Fruit fly (Drosophila melanogaster) whole organism, embryonic: Measurements from ENCODE around the gene CG17267.
A peak's percentile ranks its signal among the peaks of the same experiment; 100 is the strongest.

ENCODE experiments used
- Adf1 ChIP-seq: fragments of 200-800 bp; sonication (Bioruptor generic); IDR thresholded peaks from 2 replicates; pipeline ENCODE4 v1.3.6; 2022; ENCODE audit warnings: missing biosample characterization, missing genetic modification characterization
- Asciz ChIP-seq: fragments of 200-800 bp; sonication (Bioruptor generic); optimal IDR thresholded peaks from 2 replicates; lab custom pipeline; 2017; ENCODE audit warnings: missing biosample characterization, mild to moderate bottlenecking, missing genetic modification characterization, missing genetic modification reagents
- BEAF-32 ChIP-seq: fragments of 200-800 bp; sonication (Bioruptor generic); optimal IDR thresholded peaks from 3 replicates; lab custom pipeline; 2017; ENCODE audit warnings: missing biosample characterization, missing genetic modification characterization, mild to moderate bottlenecking, moderate library complexity, missing genetic modification reagents
- CG10979 ChIP-seq: fragments of 200-800 bp; sonication (Bioruptor generic); optimal IDR thresholded peaks from 2 replicates; lab custom pipeline; 2018; ENCODE audit warnings: missing biosample characterization, mild to moderate bottlenecking, missing genetic modification characterization, moderate library complexity
- CG11398 ChIP-seq: fragments of 200-800 bp; sonication (Bioruptor generic); optimal IDR thresholded peaks from 2 replicates; lab custom pipeline; 2016; ENCODE audit warnings: missing biosample characterization, missing genetic modification characterization
- CG11696 ChIP-seq: fragments of 200-800 bp; sonication (Bioruptor generic); IDR thresholded peaks from 2 replicates; pipeline ENCODE4 v1.3.6; 2022; ENCODE audit warnings: missing biosample characterization, missing genetic modification characterization
- CG12299 ChIP-seq: fragments of 200-800 bp; sonication (Bioruptor generic); optimal IDR thresholded peaks from 2 replicates; lab custom pipeline; 2018; ENCODE audit warnings: missing biosample characterization, mild to moderate bottlenecking, missing genetic modification characterization
- CG13775 ChIP-seq: fragments of 200-800 bp; sonication (Bioruptor generic); optimal IDR thresholded peaks from 3 replicates; lab custom pipeline; 2017; ENCODE audit warnings: missing biosample characterization, mild to moderate bottlenecking, missing genetic modification characterization
- CG14860 ChIP-seq: fragments of 200-800 bp; sonication (Bioruptor generic); IDR thresholded peaks from 3 replicates; pipeline ENCODE4 v1.3.6; 2022; ENCODE audit warnings: missing biosample characterization, missing genetic modification characterization; ENCODE audit not compliant: partially characterized antibody
- CG16779 ChIP-seq: fragments of 200-800 bp; sonication (Bioruptor generic); IDR thresholded peaks from 2 replicates; pipeline ENCODE4 v1.3.6; 2022; ENCODE audit warnings: missing biosample characterization, missing genetic modification characterization
- CG2712 ChIP-seq: fragments of 200-800 bp; optimal IDR thresholded peaks from 3 replicates; lab custom pipeline; 2019; ENCODE audit warnings: missing biosample characterization, mild to moderate bottlenecking, missing genetic modification characterization, moderate library complexity
- CG2889 ChIP-seq: fragments of 200-800 bp; sonication (Bioruptor generic); IDR thresholded peaks from 3 replicates; pipeline ENCODE4 v1.3.6; 2022; ENCODE audit warnings: missing biosample characterization, missing genetic modification characterization
- CG3726 ChIP-seq: fragments of 200-800 bp; sonication (Bioruptor generic); IDR thresholded peaks from 3 replicates; pipeline ENCODE4, ENCODE4 v1.3.6; 2022; ENCODE audit warnings: missing biosample characterization, missing genetic modification characterization
- CG7839 ChIP-seq: fragments of 200-800 bp; sonication (Bioruptor generic); optimal IDR thresholded peaks from 3 replicates; lab custom pipeline; 2018; ENCODE audit warnings: missing biosample characterization, mild to moderate bottlenecking, missing genetic modification characterization, moderate library complexity
- CG8359 ChIP-seq: fragments of 200-800 bp; sonication (Bioruptor generic); optimal IDR thresholded peaks from 2 replicates; lab custom pipeline; 2017; ENCODE audit warnings: missing biosample characterization, mild to moderate bottlenecking, missing genetic modification characterization, borderline replicate concordance
- Deaf1 ChIP-seq: fragments of 200-800 bp; optimal IDR thresholded peaks from 3 replicates; lab custom pipeline; 2019; ENCODE audit warnings: missing biosample characterization, mild to moderate bottlenecking, missing genetic modification characterization, moderate library complexity
- Dll ChIP-seq: fragments of 200-800 bp; sonication (Bioruptor generic); IDR thresholded peaks from 4 replicates; pipeline ENCODE4 v1.3.6; 2022; ENCODE audit warnings: missing biosample characterization, missing genetic modification characterization; ENCODE audit not compliant: partially characterized antibody
- HHEX ChIP-seq: fragments of 200-800 bp; sonication (Bioruptor generic); optimal IDR thresholded peaks from 3 replicates; lab custom pipeline; 2017; ENCODE audit warnings: missing biosample characterization, mild to moderate bottlenecking, missing genetic modification characterization, missing genetic modification reagents
- HLH3B ChIP-seq: fragments of 200-800 bp; sonication (Bioruptor generic); IDR thresholded peaks from 2 replicates; pipeline ENCODE4 v1.3.6; 2022; ENCODE audit warnings: missing biosample characterization, missing genetic modification characterization
- Hey ChIP-seq: fragments of 200-800 bp; sonication (Bioruptor generic); optimal IDR thresholded peaks from 3 replicates; lab custom pipeline; 2018; ENCODE audit warnings: missing biosample characterization, mild to moderate bottlenecking, missing genetic modification characterization
- HmgZ ChIP-seq: fragments of 200-800 bp; sonication (Bioruptor generic); optimal IDR thresholded peaks from 2 replicates; lab custom pipeline; 2018; ENCODE audit warnings: missing biosample characterization, mild to moderate bottlenecking, missing genetic modification characterization
- Hr78 ChIP-seq, 2 experiments: fragments of 200-800 bp in 1 of 2; fragments of >200 bp in 1 of 2; sonication (Bioruptor generic) in 1 of 2; optimal IDR thresholded peaks; 2 replicates each; lab custom pipeline; 2017 to 2019; ENCODE audit warnings: missing biosample characterization in 2 of 2, missing genetic modification characterization in 2 of 2, mild to moderate bottlenecking in 1 of 2, moderate library complexity in 1 of 2
- Lpt ChIP-seq: fragments of >200 bp; optimal IDR thresholded peaks from 2 replicates; lab custom pipeline; 2018; ENCODE audit warnings: missing biosample characterization, missing genetic modification characterization
- MESR4 ChIP-seq: fragments of 200-800 bp; sonication (Bioruptor generic); optimal IDR thresholded peaks from 2 replicates; lab custom pipeline; 2018; ENCODE audit warnings: missing biosample characterization, mild to moderate bottlenecking, missing genetic modification characterization, moderate library complexity
- NC2α ChIP-seq: fragments of 200-800 bp; sonication (Bioruptor generic); optimal IDR thresholded peaks from 2 replicates; lab custom pipeline; 2016; ENCODE audit warnings: missing biosample characterization, missing genetic modification characterization
- NFAT ChIP-seq: fragments of 200-800 bp; sonication (Bioruptor generic); IDR thresholded peaks from 2 replicates; pipeline ENCODE4 v1.3.6; 2022; ENCODE audit warnings: missing biosample characterization, missing genetic modification characterization
- Sry-β ChIP-seq: fragments of 200-800 bp; sonication (Bioruptor generic); optimal IDR thresholded peaks from 2 replicates; lab custom pipeline; 2018; ENCODE audit warnings: missing biosample characterization, mild to moderate bottlenecking, missing genetic modification characterization, moderate library complexity
- Tbp ChIP-seq: fragments of >200 bp; optimal IDR thresholded peaks from 2 replicates; lab custom pipeline; 2018; ENCODE audit warnings: missing biosample characterization, missing genetic modification characterization
- Trl ChIP-seq, 3 experiments: fragments of >200 bp in 2 of 3; fragments of 200-800 bp in 1 of 3; sonication (Bioruptor generic) in 1 of 3; optimal IDR thresholded peaks; 2 replicates in 1 of 3; 3 replicates in 2 of 3; lab custom pipeline; 2016 to 2017; ENCODE audit warnings: missing biosample characterization in 1 of 3, missing genetic modification characterization in 1 of 3
- abd-A ChIP-seq: fragments of 200-800 bp; sonication (Bioruptor generic); optimal IDR thresholded peaks from 3 replicates; lab custom pipeline; 2019; ENCODE audit warnings: missing biosample characterization, mild to moderate bottlenecking, missing genetic modification characterization, moderate library complexity
- danr ChIP-seq: fragments of 200-800 bp; sonication (Bioruptor generic); IDR thresholded peaks from 2 replicates; pipeline ENCODE4 v1.3.6; 2022; ENCODE audit warnings: missing biosample characterization, missing genetic modification characterization
- fd96Cb ChIP-seq: fragments of 200-800 bp; sonication (Bioruptor generic); optimal IDR thresholded peaks from 2 replicates; lab custom pipeline; 2018; ENCODE audit warnings: missing biosample characterization, mild to moderate bottlenecking, missing genetic modification characterization, moderate library complexity
- gcm ChIP-seq: fragments of 200-800 bp; sonication (Bioruptor generic); optimal IDR thresholded peaks from 2 replicates; lab custom pipeline; 2019; ENCODE audit warnings: missing biosample characterization, mild to moderate bottlenecking, missing genetic modification characterization, moderate library complexity
- gro ChIP-seq: fragments of 200-800 bp; sonication (Bioruptor generic); optimal IDR thresholded peaks from 2 replicates; lab custom pipeline; 2016; ENCODE audit warnings: missing biosample characterization, missing genetic modification characterization
- klu ChIP-seq: fragments of 200-800 bp; sonication (Bioruptor generic); IDR thresholded peaks from 2 replicates; pipeline ENCODE4 v1.3.6; 2022; ENCODE audit warnings: missing biosample characterization, missing genetic modification characterization
- kni ChIP-seq: fragments of 200-800 bp; sonication (Bioruptor generic); optimal IDR thresholded peaks from 3 replicates; lab custom pipeline; 2017; ENCODE audit warnings: mild to moderate bottlenecking, missing biosample characterization, missing genetic modification reagents, missing genetic modification characterization
- knrl ChIP-seq: fragments of 200-800 bp; sonication (Bioruptor generic); IDR thresholded peaks from 3 replicates; pipeline ENCODE4 v1.3.6; 2022; ENCODE audit warnings: missing biosample characterization, missing genetic modification characterization; ENCODE audit not compliant: partially characterized antibody
- lilli ChIP-seq: fragments of 200-800 bp; sonication (Bioruptor generic); optimal IDR thresholded peaks from 3 replicates; lab custom pipeline; 2016; ENCODE audit warnings: missing biosample characterization, missing genetic modification characterization
- lmd ChIP-seq: fragments of 200-800 bp; sonication (Bioruptor generic); IDR thresholded peaks from 2 replicates; pipeline ENCODE4 v1.3.6; 2022; ENCODE audit warnings: missing biosample characterization, missing genetic modification characterization
- luna ChIP-seq: fragments of 200-800 bp; sonication (Bioruptor generic); optimal IDR thresholded peaks from 2 replicates; lab custom pipeline; 2016; ENCODE audit warnings: missing biosample characterization, missing genetic modification characterization
- mam ChIP-seq: fragments of 200-800 bp; sonication (Bioruptor generic); optimal IDR thresholded peaks from 3 replicates; lab custom pipeline; 2016; ENCODE audit warnings: missing biosample characterization, missing genetic modification characterization
- pb ChIP-seq: fragments of 200-800 bp; sonication (Bioruptor generic); optimal IDR thresholded peaks from 3 replicates; lab custom pipeline; 2016; ENCODE audit warnings: missing biosample characterization, missing genetic modification characterization
- phol ChIP-seq: fragments of 200-800 bp; sonication (Bioruptor generic); optimal IDR thresholded peaks from 3 replicates; lab custom pipeline; 2018; ENCODE audit warnings: missing biosample characterization, mild to moderate bottlenecking, missing genetic modification characterization, moderate library complexity
- run ChIP-seq: fragments of 200-800 bp; sonication (Bioruptor generic); optimal IDR thresholded peaks from 3 replicates; lab custom pipeline; 2018; ENCODE audit warnings: missing biosample characterization, mild to moderate bottlenecking, missing genetic modification characterization
- scrt ChIP-seq: fragments of 200-800 bp; sonication (Bioruptor generic); optimal IDR thresholded peaks from 2 replicates; lab custom pipeline; 2018; ENCODE audit warnings: missing biosample characterization, mild to moderate bottlenecking, missing genetic modification characterization, moderate library complexity
- slou ChIP-seq: fragments of 200-800 bp; sonication (Bioruptor generic); optimal IDR thresholded peaks from 3 replicates; lab custom pipeline; 2016; ENCODE audit warnings: missing biosample characterization, missing genetic modification characterization
- slp2 ChIP-seq: fragments of 200-800 bp; sonication (Bioruptor generic); optimal IDR thresholded peaks from 2 replicates; lab custom pipeline; 2016; ENCODE audit warnings: missing biosample characterization, missing genetic modification characterization
- so ChIP-seq: fragments of 200-800 bp; sonication (Bioruptor generic); IDR thresholded peaks from 3 replicates; pipeline ENCODE4 v1.3.6; 2022; ENCODE audit warnings: missing biosample characterization, missing genetic modification characterization
- tup ChIP-seq: fragments of 200-800 bp; sonication (Bioruptor generic); optimal IDR thresholded peaks from 2 replicates; lab custom pipeline; 2016; ENCODE audit warnings: missing biosample characterization, mild to moderate bottlenecking, missing genetic modification characterization, moderate library complexity

CG17267 gene

dm6 chr3R:20739971-20740370 lies 1.1 kb upstream of the CG17267 start, which contains the start of gene CG42322:
CG42322 (plus strand) TSS chr3R:20740108.
- TF ChIP-seq abd-A, result peak; percentile 43
- TF ChIP-seq phol (tag; lab: Kevin White, UChicago), result no peak
- TF ChIP-seq CG7839 (tag; lab: Kevin White, UChicago), result no peak
- TF ChIP-seq Hr78 (GFP tag; optimal IDR thresholded peaks at IDR 0.05; lab: Kevin White, UChicago), result no peak
- TF ChIP-seq lilli, result no peak
- TF ChIP-seq CG16779 (GFP tag; lab: Robert Waterston, UW), result peak; percentile 64
- TF ChIP-seq scrt (GFP tag; lab: Kevin White, UChicago), result peak; percentile 56
- TF ChIP-seq run (tag; lab: Kevin White, UChicago), result no peak
- TF ChIP-seq Adf1 (GFP tag; lab: Robert Waterston, UW), result peak; percentile 49; the same call in 1 of the 2 replicates
- TF ChIP-seq HLH3B (GFP tag; lab: Robert Waterston, UW), result no peak
- no peak for TF ChIP-seq Hey (tag; lab: Kevin White, UChicago)
- no peak for TF ChIP-seq gcm (GFP tag; lab: Kevin White, UChicago)
- TF ChIP-seq Deaf1 (tag; lab: Kevin White, UChicago), result peak; percentile 65
- TF ChIP-seq Trl (optimal IDR thresholded peaks at IDR 0.05; lab: Kevin White, UChicago), result peak; percentile 34 to 60
- no peak for TF ChIP-seq Trl (GFP tag; optimal IDR thresholded peaks at IDR 0.05; lab: Kevin White, UChicago)
- no peak for TF ChIP-seq CG3726 (GFP tag; lab: Robert Waterston, UW)
- TF ChIP-seq, all 482 proteins: peak for 6

DNA sequence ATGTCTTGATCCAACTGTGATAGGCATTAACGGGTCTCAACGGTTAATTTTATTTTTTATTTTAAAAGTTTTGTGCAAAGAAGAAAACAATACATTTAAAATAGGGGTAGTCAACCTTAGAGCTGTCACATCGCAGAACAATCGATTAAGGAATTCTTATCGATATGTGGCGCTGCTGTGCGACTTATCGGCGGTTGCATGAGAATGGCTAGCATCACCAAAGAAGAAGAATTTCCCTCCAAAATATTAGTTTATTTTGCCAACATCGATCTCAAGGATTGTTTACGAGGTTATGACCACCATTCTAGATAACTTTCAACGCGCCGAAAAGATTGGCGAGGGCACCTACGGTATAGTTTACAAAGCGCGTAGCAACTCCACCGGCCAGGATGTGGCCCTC lies 3.5 kb downstream of the CG17267 start, which contains the start of gene Cdk2:
TSS of gene Cdk2 (plus strand) at position 219 of the 400 bp plus-strand sequence.
- TF ChIP-seq CG10979 (tag; lab: Kevin White, UChicago) (no peak), slou (no peak), lilli (peak; percentile 6), CG2889 (GFP tag; lab: Robert Waterston, UW) (no peak), CG8359 (no peak), pb (no peak), slp2 (GFP tag; lab: Kevin White, UChicago) (no peak), HmgZ (peak; percentile 37), mam (GFP tag; lab: Kevin White, UChicago) (peak; percentile 32), NFAT (GFP tag; lab: Robert Waterston, UW) (no peak), CG13775 (no peak), HHEX (GFP tag; lab: Kevin White, UChicago) (no peak), gro (GFP tag; lab: Kevin White, UChicago) (peak; percentile 3), klu (no peak), NC2α (GFP tag; lab: Kevin White, UChicago) (no peak), lmd (GFP tag; lab: Robert Waterston, UW) (no peak), Dll (GFP tag; lab: Robert Waterston, UW) (peak; percentile 90), BEAF-32 (peak; percentile 89), luna (GFP tag; lab: Kevin White, UChicago) (no peak), CG14860 (GFP tag; lab: Robert Waterston, UW) (peak; percentile 78), kni (GFP tag; lab: Kevin White, UChicago) (no peak), knrl (GFP tag; lab: Robert Waterston, UW) (peak; percentile 93), CG2712 (no peak), tup (no peak), Lpt (no peak), danr (no peak), MESR4 (GFP tag; lab: Kevin White, UChicago) (peak; percentile 64), CG11696 (no peak), Tbp (no peak), so (GFP tag; lab: Robert Waterston, UW) (no peak), Sry-β (peak; percentile 19), Asciz (GFP tag; lab: Kevin White, UChicago) (no peak), fd96Cb (no peak), CG11398 (GFP tag; lab: Kevin White, UChicago) (no peak), CG12299 (tag; lab: Kevin White, UChicago) (no peak)
